Worm (Caenorhabditis elegans): Measurements from ENCODE around the gene F49H6.5.

F49H6.5 gene

DNA sequence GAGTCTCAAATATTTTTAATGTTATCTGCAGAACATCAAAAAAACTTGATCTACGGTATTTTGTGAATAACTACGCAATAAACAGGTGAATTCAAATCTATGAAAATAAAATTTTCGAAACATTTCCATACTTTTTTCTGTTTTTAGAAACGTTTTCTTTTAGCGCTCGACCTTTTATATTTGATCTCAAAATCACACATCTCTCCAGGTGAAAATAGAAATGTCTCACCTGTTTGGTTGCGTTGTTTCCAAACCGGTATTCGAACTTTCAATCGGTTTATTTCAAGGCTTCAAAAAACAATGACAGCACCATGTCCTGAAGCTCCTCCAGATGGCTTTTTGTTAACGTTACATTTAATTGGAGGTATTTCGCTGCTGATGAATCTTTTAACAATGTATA is 21.9 kb upstream of the F49H6.5 start, which contains the start of gene sri-9:
Gene sri-9 (plus strand): TSS at position 301 of the 400 bp plus-strand sequence.
- TF ChIP-seq elt-1 (tag; optimal IDR thresholded peaks at IDR 0.05; ENCODE audit: borderline replicate concordance, insufficient read depth) (no peak), tbx-8 (GFP tag; optimal IDR thresholded peaks at IDR 0.05) (no peak), lsy-2 (tag; optimal IDR thresholded peaks at IDR 0.05) (no peak), nhr-28 (tag; optimal IDR thresholded peaks at IDR 0.05) (no peak), hlh-1 (tag; optimal IDR thresholded peaks at IDR 0.05) (no peak), elt-3 (tag; optimal IDR thresholded peaks at IDR 0.05) (no peak), cnd-1 (tag; optimal IDR thresholded peaks at IDR 0.05) (no peak), ceh-43 (GFP tag; optimal IDR thresholded peaks at IDR 0.05) (no peak)

DNA sequence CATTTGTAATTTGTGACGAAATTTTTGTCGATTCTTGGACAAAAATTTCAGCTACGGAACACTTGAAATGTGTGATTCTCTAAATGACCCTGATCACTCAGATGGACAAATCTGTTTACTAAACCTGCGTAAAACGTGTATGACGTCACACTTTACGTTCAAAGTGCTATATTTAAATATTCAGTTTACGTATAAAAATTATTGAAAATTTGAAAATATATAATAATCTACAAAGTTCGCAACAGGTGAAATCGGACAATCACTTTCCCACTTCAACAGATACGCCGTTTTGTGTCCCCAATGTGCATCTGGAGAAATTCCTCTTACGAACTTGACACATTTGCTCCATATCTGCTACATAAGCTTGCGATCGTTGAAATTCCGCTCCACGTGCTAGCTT is 17.9 kb upstream of the F49H6.5 start, which contains the start of gene srh-131:
Gene srh-131 (plus strand): TSS at position 301 of the 400 bp plus-strand sequence.
- TF ChIP-seq zip-8 (tag; optimal IDR thresholded peaks at IDR 0.05), result peak; percentile 53
- no peak for TF ChIP-seq ceh-83 (GFP tag; optimal IDR thresholded peaks at IDR 0.05)

DNA sequence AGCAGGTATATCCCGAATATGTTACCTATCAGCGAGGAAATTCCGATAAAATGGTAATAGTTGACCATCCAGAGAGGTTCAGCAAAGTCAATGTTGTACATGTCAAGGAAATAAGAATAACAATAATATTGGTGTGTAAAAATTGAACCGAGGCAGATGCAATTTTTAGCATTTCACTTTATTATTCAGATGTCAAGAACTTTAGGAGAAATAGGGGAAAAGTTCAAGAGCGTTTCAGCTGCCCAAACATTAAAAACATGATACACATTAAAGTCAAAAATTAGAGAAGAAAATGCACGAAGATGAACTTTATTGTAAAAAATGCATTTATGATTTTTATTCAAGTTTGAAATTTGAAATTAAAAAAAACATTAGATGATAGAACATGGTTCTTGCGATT is 14.7 kb upstream of the F49H6.5 start, which contains the start of gene sri-69:
Gene sri-69 (minus strand): TSS at position 101 of the 400 bp plus-strand sequence.
- TF ChIP-seq unc-62 (GFP tag; optimal IDR thresholded peaks at IDR 0.05), result no peak
- no peak for TF ChIP-seq lsy-2 (tag; optimal IDR thresholded peaks at IDR 0.05)
- TF ChIP-seq ces-1 (GFP tag; optimal IDR thresholded peaks at IDR 0.05), result no peak
- TF ChIP-seq mab-5 (tag; optimal IDR thresholded peaks at IDR 0.05), result no peak
- TF ChIP-seq bed-3 (GFP tag; optimal IDR thresholded peaks at IDR 0.05), result no peak
- TF ChIP-seq flh-1 (GFP tag; optimal IDR thresholded peaks at IDR 0.05), result no peak
- no peak for TF ChIP-seq ceh-83 (GFP tag; optimal IDR thresholded peaks at IDR 0.05)
- no peak for TF ChIP-seq unc-39 (tag; optimal IDR thresholded peaks at IDR 0.05)
- TF ChIP-seq unc-120 (tag; optimal IDR thresholded peaks at IDR 0.05; ENCODE audit: poor library complexity, severe bottlenecking), result no peak
- no peak for TF ChIP-seq nhr-76 (tag; optimal IDR thresholded peaks at IDR 0.05)
- no peak for TF ChIP-seq tbx-8 (GFP tag; optimal IDR thresholded peaks at IDR 0.05)
- TF ChIP-seq nhr-12 (tag; optimal IDR thresholded peaks at IDR 0.05), result no peak
- TF ChIP-seq pha-4 (tag; optimal IDR thresholded peaks at IDR 0.05), result no peak
- TF ChIP-seq elt-1 (tag; optimal IDR thresholded peaks at IDR 0.05; ENCODE audit: borderline replicate concordance, insufficient read depth), result no peak
- no peak for TF ChIP-seq nhr-2 (tag; optimal IDR thresholded peaks at IDR 0.05)
- no peak for TF ChIP-seq lin-32 (GFP tag; optimal IDR thresholded peaks at IDR 0.05)

DNA sequence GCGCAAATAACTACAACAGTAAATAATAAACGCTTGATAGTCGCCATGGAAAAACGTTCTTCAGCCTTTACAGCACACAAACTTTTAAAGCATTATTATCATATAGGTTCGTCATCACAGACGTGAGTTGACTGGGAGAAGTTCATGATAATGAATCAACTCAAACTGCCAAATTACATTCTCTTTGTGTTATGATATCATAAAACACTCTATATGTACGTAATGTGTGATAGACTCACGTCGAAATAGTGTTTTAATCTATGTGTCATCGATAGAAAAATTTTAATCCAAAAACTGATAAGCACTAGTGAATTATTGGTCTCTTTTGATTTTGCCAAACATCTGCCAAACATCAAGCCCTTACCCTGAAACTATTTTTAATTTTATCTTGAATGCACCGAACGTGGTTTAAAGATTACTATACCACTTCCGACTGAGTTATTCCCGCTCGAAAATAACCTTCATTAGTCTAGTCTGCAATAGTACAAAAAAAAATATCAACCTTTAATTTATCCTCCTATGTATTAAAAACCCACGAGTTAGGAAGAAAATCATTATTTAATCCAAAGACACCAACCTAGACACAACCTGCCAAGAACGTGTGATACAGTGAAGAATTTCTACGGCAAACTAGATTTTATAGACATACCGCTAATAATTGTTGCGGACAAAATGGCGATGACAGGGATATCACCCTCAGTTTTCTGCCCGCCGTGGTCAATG is 13.5 kb upstream of the F49H6.5 start, which contains the start of the genes clc-12 and clec-240:
Gene clc-12 (minus strand): TSS at position 47 of the 723 bp plus-strand sequence.
Gene clec-240 (plus strand): TSS at position 673 of the 723 bp plus-strand sequence.
- TF ChIP-seq bed-3 (GFP tag; optimal IDR thresholded peaks at IDR 0.05) (no peak), flh-1 (GFP tag; optimal IDR thresholded peaks at IDR 0.05) (no peak), mep-1 (tag; optimal IDR thresholded peaks at IDR 0.05) (no peak), hlh-1 (tag; optimal IDR thresholded peaks at IDR 0.05) (no peak), zip-8 (tag; optimal IDR thresholded peaks at IDR 0.05) (no peak), unc-120 (tag; optimal IDR thresholded peaks at IDR 0.05; ENCODE audit: poor library complexity, severe bottlenecking) (no peak), nhr-76 (tag; optimal IDR thresholded peaks at IDR 0.05) (no peak), ham-2 (GFP tag; optimal IDR thresholded peaks at IDR 0.05) (no peak), lsy-2 (tag; optimal IDR thresholded peaks at IDR 0.05) (no peak), drap-1 (GFP tag; optimal IDR thresholded peaks at IDR 0.05) (no peak), mab-5 (tag; optimal IDR thresholded peaks at IDR 0.05) (no peak), ceh-43 (GFP tag; optimal IDR thresholded peaks at IDR 0.05) (no peak), ces-1 (GFP tag; optimal IDR thresholded peaks at IDR 0.05) (no peak), elt-1 (tag; optimal IDR thresholded peaks at IDR 0.05; ENCODE audit: borderline replicate concordance, insufficient read depth) (no peak), sem-2 (GFP tag; optimal IDR thresholded peaks at IDR 0.05) (no peak), nhr-28 (tag; optimal IDR thresholded peaks at IDR 0.05) (no peak), ceh-39 (tag; optimal IDR thresholded peaks at IDR 0.05) (no peak), lin-13 (tag; optimal IDR thresholded peaks at IDR 0.05) (no peak), ztf-11 (tag; optimal IDR thresholded peaks at IDR 0.05) (no peak)

DNA sequence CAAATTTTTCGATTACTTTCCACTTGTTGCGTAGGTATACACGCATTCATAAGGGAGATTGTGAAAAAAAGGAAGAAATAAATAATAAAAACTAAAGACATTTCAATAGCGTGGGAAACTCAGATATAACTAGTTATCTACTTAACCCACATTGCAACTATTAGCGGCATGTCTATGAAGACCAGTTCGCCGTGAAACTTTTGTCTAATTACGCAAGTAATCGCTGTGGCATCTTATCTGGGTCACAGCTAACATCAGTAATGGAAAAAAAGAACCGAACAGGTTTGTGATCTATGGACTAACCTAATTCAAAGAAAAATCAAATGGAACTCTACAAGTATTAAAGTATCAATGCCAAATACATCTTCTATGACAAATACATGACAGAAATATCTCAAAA is 9.8 kb upstream of the F49H6.5 start, which contains the start of gene clec-241:
Gene clec-241 (minus strand): TSS at position 101 of the 400 bp plus-strand sequence.
- no peak for TF ChIP-seq ceh-39 (tag; optimal IDR thresholded peaks at IDR 0.05)
- no peak for TF ChIP-seq zip-8 (tag; optimal IDR thresholded peaks at IDR 0.05)
- TF ChIP-seq unc-120 (tag; optimal IDR thresholded peaks at IDR 0.05; ENCODE audit: poor library complexity, severe bottlenecking), result no peak
- no peak for TF ChIP-seq unc-62 (GFP tag; optimal IDR thresholded peaks at IDR 0.05)
- no peak for TF ChIP-seq tbx-8 (GFP tag; optimal IDR thresholded peaks at IDR 0.05)
- TF ChIP-seq hlh-1 (tag; optimal IDR thresholded peaks at IDR 0.05), result no peak
- no peak for TF ChIP-seq ces-1 (GFP tag; optimal IDR thresholded peaks at IDR 0.05)
- no peak for TF ChIP-seq sptf-1 (tag; optimal IDR thresholded peaks at IDR 0.05)
- no peak for TF ChIP-seq unc-39 (tag; optimal IDR thresholded peaks at IDR 0.05)
- no peak for TF ChIP-seq drap-1 (GFP tag; optimal IDR thresholded peaks at IDR 0.05)
- TF ChIP-seq mab-5 (tag; optimal IDR thresholded peaks at IDR 0.05), result no peak
- no peak for TF ChIP-seq ham-2 (GFP tag; optimal IDR thresholded peaks at IDR 0.05)
- TF ChIP-seq cnd-1 (tag; optimal IDR thresholded peaks at IDR 0.05), result no peak
- TF ChIP-seq pha-4 (tag; optimal IDR thresholded peaks at IDR 0.05), result no peak
- no peak for TF ChIP-seq elt-3 (tag; optimal IDR thresholded peaks at IDR 0.05)
- TF ChIP-seq nhr-76 (tag; optimal IDR thresholded peaks at IDR 0.05), result no peak
- TF ChIP-seq flh-1 (GFP tag; optimal IDR thresholded peaks at IDR 0.05), result no peak

Measured in whole organism, mixed stage, embryonic.